Worm (Caenorhabditis elegans): Measurements from ENCODE around the gene C09G9.5.

DNA sequence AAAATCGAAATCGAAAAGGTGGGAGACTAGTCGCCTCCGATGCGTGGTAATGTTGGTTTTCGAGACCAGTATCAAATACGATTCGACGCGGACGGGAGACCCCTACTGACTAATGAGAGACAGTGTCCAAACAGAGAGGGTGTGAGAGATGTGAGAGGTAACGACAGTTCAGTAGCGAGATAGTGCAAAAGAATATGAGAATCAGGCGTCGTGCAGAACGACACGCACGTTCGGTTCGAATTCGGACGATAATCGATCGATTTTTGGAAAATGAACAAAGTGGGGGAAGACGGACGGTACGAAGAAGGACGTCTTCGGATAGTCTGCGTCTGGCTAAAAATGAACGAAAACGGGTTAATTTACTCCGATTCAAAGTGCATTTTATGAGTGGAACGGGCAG, 35.6 kb downstream of the C09G9.5 start, which contains the start of gene D1046.16:
- TF ChIP-seq nhr-12 (tag; optimal IDR thresholded peaks at IDR 0.05) (no peak), unc-62 (GFP tag; optimal IDR thresholded peaks at IDR 0.05) (no peak), unc-120 (tag; optimal IDR thresholded peaks at IDR 0.05; ENCODE audit: poor library complexity, severe bottlenecking) (no peak), pha-4 (tag; optimal IDR thresholded peaks at IDR 0.05) (no peak), unc-39 (tag; optimal IDR thresholded peaks at IDR 0.05) (no peak), lin-13 (tag; optimal IDR thresholded peaks at IDR 0.05) (no peak), cnd-1 (tag; optimal IDR thresholded peaks at IDR 0.05) (no peak), blmp-1 (tag; optimal IDR thresholded peaks at IDR 0.05) (no peak), mep-1 (tag; optimal IDR thresholded peaks at IDR 0.05) (no peak), mls-2 (tag; optimal IDR thresholded peaks at IDR 0.05) (no peak), mab-5 (tag; optimal IDR thresholded peaks at IDR 0.05) (no peak), nhr-237 (tag; optimal IDR thresholded peaks at IDR 0.05) (no peak)
